Fruit fly (Drosophila melanogaster): ENCODE results near the gene ctp.

ctp gene

dm6 chrX:4657896-4658295, 29.7 kb upstream of the ctp start:
- TF ChIP-seq bab1 (GFP tag; optimal IDR thresholded peaks at IDR 0.05) (peak; percentile 13), pad (GFP tag; optimal IDR thresholded peaks at IDR 0.05) (no peak)

- TF ChIP-seq tj (GFP tag; optimal IDR thresholded peaks at IDR 0.05) (no peak), toe (GFP tag; optimal IDR thresholded peaks at IDR 0.05) (no peak)
Measured at dm6 chrX:4660642-4661252, 26.9 kb upstream of the ctp start.

dm6 chrX:4664107-4664506, 23.5 kb upstream of the ctp start:
- TF ChIP-seq Clk (GFP tag; optimal IDR thresholded peaks at IDR 0.05) (no peak), CG12768 (GFP tag; optimal IDR thresholded peaks at IDR 0.05) (no peak), pad (GFP tag; optimal IDR thresholded peaks at IDR 0.05) (no peak), CG11617 (GFP tag; optimal IDR thresholded peaks at IDR 0.05) (no peak), Hr96 (GFP tag; optimal IDR thresholded peaks at IDR 0.05) (no peak), tj (GFP tag; optimal IDR thresholded peaks at IDR 0.05) (no peak), CG7045 (GFP tag; optimal IDR thresholded peaks at IDR 0.05) (no peak), Crg-1 (GFP tag; optimal IDR thresholded peaks at IDR 0.05) (no peak), CG33017 (tag; optimal IDR thresholded peaks at IDR 0.05) (no peak), toe (GFP tag; optimal IDR thresholded peaks at IDR 0.05) (no peak), CG7101 (tag; optimal IDR thresholded peaks at IDR 0.05) (no peak)

dm6 chrX:4666650-4667360, 20.8 kb upstream of the ctp start, which contains the start of gene CG3009:
CG3009 (minus strand) TSS chrX:4666700.
- peak; percentile 86 for TF ChIP-seq ovo (GFP tag; optimal IDR thresholded peaks at IDR 0.05)
- peak; percentile 78 for TF ChIP-seq Crg-1 (GFP tag; optimal IDR thresholded peaks at IDR 0.05)
- TF ChIP-seq tj (GFP tag; optimal IDR thresholded peaks at IDR 0.05), result peak; percentile 77
- TF ChIP-seq cic (GFP tag; optimal IDR thresholded peaks at IDR 0.05), result peak; percentile 19
- peak; percentile 90 for TF ChIP-seq CG11617 (GFP tag; optimal IDR thresholded peaks at IDR 0.05)
- peak; percentile 60 for TF ChIP-seq kay (GFP tag; ENCODE audit: borderline replicate concordance)
- peak; percentile 86 for TF ChIP-seq CG5204 (GFP tag; optimal IDR thresholded peaks at IDR 0.05)
- TF ChIP-seq CG12768 (GFP tag; optimal IDR thresholded peaks at IDR 0.05), result peak; percentile 93
- peak; percentile 86 for TF ChIP-seq Clk (GFP tag; optimal IDR thresholded peaks at IDR 0.05)
- TF ChIP-seq CG1620 (GFP tag; optimal IDR thresholded peaks at IDR 0.05), result peak; percentile 87
- peak; percentile 92 for TF ChIP-seq CG7101 (tag; optimal IDR thresholded peaks at IDR 0.05)
- TF ChIP-seq cnc (optimal IDR thresholded peaks at IDR 0.05), result no peak
- peak; percentile 89 for TF ChIP-seq Mnt (GFP tag; optimal IDR thresholded peaks at IDR 0.05)
- TF ChIP-seq pad (GFP tag; optimal IDR thresholded peaks at IDR 0.05), result peak; percentile 80
- peak; percentile 96 for TF ChIP-seq Hr96 (GFP tag; optimal IDR thresholded peaks at IDR 0.05)
- TF ChIP-seq CG14711 (tag; optimal IDR thresholded peaks at IDR 0.05), result peak; percentile 86
- TF ChIP-seq bab1 (GFP tag; optimal IDR thresholded peaks at IDR 0.05), result peak; percentile 95
- peak; percentile 91 for TF ChIP-seq CG7045 (GFP tag; optimal IDR thresholded peaks at IDR 0.05)
- TF ChIP-seq CG33017 (tag; optimal IDR thresholded peaks at IDR 0.05), result peak; percentile 83
- TF ChIP-seq toe (GFP tag; optimal IDR thresholded peaks at IDR 0.05), result peak; percentile 79

dm6 chrX:4669438-4669837, 18.2 kb upstream of the ctp start:
- TF ChIP-seq CG12768 (GFP tag; optimal IDR thresholded peaks at IDR 0.05), result no peak
- no peak for TF ChIP-seq CG14711 (tag; optimal IDR thresholded peaks at IDR 0.05)
- TF ChIP-seq CG5204 (GFP tag; optimal IDR thresholded peaks at IDR 0.05), result no peak
- TF ChIP-seq CG33017 (tag; optimal IDR thresholded peaks at IDR 0.05), result no peak
- TF ChIP-seq Clk (GFP tag; optimal IDR thresholded peaks at IDR 0.05), result no peak
- no peak for TF ChIP-seq Mnt (GFP tag; optimal IDR thresholded peaks at IDR 0.05)
- no peak for TF ChIP-seq Crg-1 (GFP tag; optimal IDR thresholded peaks at IDR 0.05)
- TF ChIP-seq kay (GFP tag; ENCODE audit: borderline replicate concordance), result no peak
- TF ChIP-seq CG1620 (GFP tag; optimal IDR thresholded peaks at IDR 0.05), result no peak
- TF ChIP-seq CG11617 (GFP tag; optimal IDR thresholded peaks at IDR 0.05), result no peak
- no peak for TF ChIP-seq cic (GFP tag; optimal IDR thresholded peaks at IDR 0.05)
- TF ChIP-seq tj (GFP tag; optimal IDR thresholded peaks at IDR 0.05), result no peak
- no peak for TF ChIP-seq cnc (optimal IDR thresholded peaks at IDR 0.05)

dm6 chrX:4671194-4671626, 16.4 kb upstream of the ctp start:
- TF ChIP-seq toe (GFP tag; optimal IDR thresholded peaks at IDR 0.05), result no peak

dm6 chrX:4675054-4675453, 12.5 kb upstream of the ctp start:
- no peak for TF ChIP-seq cnc (optimal IDR thresholded peaks at IDR 0.05)
- no peak for TF ChIP-seq CG14711 (tag; optimal IDR thresholded peaks at IDR 0.05)
- TF ChIP-seq CG7045 (GFP tag; optimal IDR thresholded peaks at IDR 0.05), result no peak
- no peak for TF ChIP-seq CG33017 (tag; optimal IDR thresholded peaks at IDR 0.05)
- no peak for TF ChIP-seq ovo (GFP tag; optimal IDR thresholded peaks at IDR 0.05)
- TF ChIP-seq tj (GFP tag; optimal IDR thresholded peaks at IDR 0.05), result peak; percentile 99
- no peak for TF ChIP-seq toe (GFP tag; optimal IDR thresholded peaks at IDR 0.05)
- TF ChIP-seq Clk (GFP tag; optimal IDR thresholded peaks at IDR 0.05), result no peak
- no peak for TF ChIP-seq Mnt (GFP tag; optimal IDR thresholded peaks at IDR 0.05)
- TF ChIP-seq pad (GFP tag; optimal IDR thresholded peaks at IDR 0.05), result peak; percentile 7
- no peak for TF ChIP-seq CG12768 (GFP tag; optimal IDR thresholded peaks at IDR 0.05)
- TF ChIP-seq CG1620 (GFP tag; optimal IDR thresholded peaks at IDR 0.05), result no peak
- TF ChIP-seq CG11617 (GFP tag; optimal IDR thresholded peaks at IDR 0.05), result no peak
- TF ChIP-seq Crg-1 (GFP tag; optimal IDR thresholded peaks at IDR 0.05), result no peak
- TF ChIP-seq Hr96 (GFP tag; optimal IDR thresholded peaks at IDR 0.05), result no peak
- TF ChIP-seq CG7101 (tag; optimal IDR thresholded peaks at IDR 0.05), result no peak
- no peak for TF ChIP-seq CG5204 (GFP tag; optimal IDR thresholded peaks at IDR 0.05)
- no peak for TF ChIP-seq cic (GFP tag; optimal IDR thresholded peaks at IDR 0.05)
- TF ChIP-seq bab1 (GFP tag; optimal IDR thresholded peaks at IDR 0.05), result no peak
- peak; percentile 72 for TF ChIP-seq kay (GFP tag; ENCODE audit: borderline replicate concordance)

All from whole organism, adult.